Fruit fly (Drosophila melanogaster): Measurements from ENCODE around the gene Rtel1.

The Rtel1 gene

dm6 chrX:5764001-5764892 lies 16.7 kb downstream of the Rtel1 start, which contains the start of the genes MAPk-Ak2 and CG42699 (continued):
- TF ChIP-seq mam (GFP tag; optimal IDR thresholded peaks at IDR 0.05): peak; percentile 43
- TF ChIP-seq PHDP (tag; optimal IDR thresholded peaks at IDR 0.05): peak; percentile 79
- TF ChIP-seq ken (GFP tag; IDR thresholded peaks at IDR 0.05): no peak
- peak; percentile 7; the same call in 1 of the 2 replicates for TF ChIP-seq CG4730 (GFP tag; IDR thresholded peaks at IDR 0.05)
- peak; percentile 58 for TF ChIP-seq zen (tag; optimal IDR thresholded peaks at IDR 0.05)
- peak; percentile 75 for TF ChIP-seq CG15269 (tag; optimal IDR thresholded peaks at IDR 0.05)
- peak; percentile 67 for TF ChIP-seq lilli (GFP tag; optimal IDR thresholded peaks at IDR 0.05)
- TF ChIP-seq ham (GFP tag; IDR thresholded peaks at IDR 0.05): no peak
- peak; percentile 83 for TF ChIP-seq eyg (GFP tag; optimal IDR thresholded peaks at IDR 0.05)
- TF ChIP-seq Gsc (GFP tag; IDR thresholded peaks at IDR 0.05): no peak
- peak; percentile 62 for TF ChIP-seq Camta (GFP tag; optimal IDR thresholded peaks at IDR 0.05)
- peak; percentile 90 for TF ChIP-seq ci (GFP tag; IDR thresholded peaks at IDR 0.05)
- TF ChIP-seq CG16779 (GFP tag; IDR thresholded peaks at IDR 0.05): peak; percentile 36; the same call in 1 of the 2 replicates
- TF ChIP-seq ro (GFP tag; IDR thresholded peaks at IDR 0.05): no peak
- peak; percentile 48 for TF ChIP-seq vfl (GFP tag; optimal IDR thresholded peaks at IDR 0.05)
- TF ChIP-seq sim (GFP tag; IDR thresholded peaks at IDR 0.05): peak; percentile 69; the same call in 1 of the 2 replicates
- no peak for TF ChIP-seq CG6272 (GFP tag; IDR thresholded peaks at IDR 0.05)
- peak; percentile 64 for TF ChIP-seq pnt (GFP tag; optimal IDR thresholded peaks at IDR 0.05)
- TF ChIP-seq BEAF-32 (GFP tag; optimal IDR thresholded peaks at IDR 0.05): peak; percentile 64
- TF ChIP-seq row (GFP tag; IDR thresholded peaks at IDR 0.05): peak; percentile 54
- TF ChIP-seq org-1 (GFP tag; optimal IDR thresholded peaks at IDR 0.05): peak; percentile 67
- peak; percentile 14 for TF ChIP-seq CG17802 (tag; optimal IDR thresholded peaks at IDR 0.05)
- TF ChIP-seq luna (GFP tag; optimal IDR thresholded peaks at IDR 0.05): peak; percentile 67
- peak; percentile 25 for TF ChIP-seq Hsf (GFP tag; optimal IDR thresholded peaks at IDR 0.05)
- TF ChIP-seq CG12104 (GFP tag; optimal IDR thresholded peaks at IDR 0.05): peak; percentile 75
- TF ChIP-seq dimm (GFP tag; IDR thresholded peaks at IDR 0.05): no peak
- TF ChIP-seq CG12744 (GFP tag; optimal IDR thresholded peaks at IDR 0.05): peak; percentile 78
- TF ChIP-seq CG7556 (GFP tag; optimal IDR thresholded peaks at IDR 0.05): peak; percentile 80
- TF ChIP-seq CG9817 (tag; optimal IDR thresholded peaks at IDR 0.05): peak; percentile 47
- TF ChIP-seq Chrac-16 (GFP tag; optimal IDR thresholded peaks at IDR 0.05): no peak
- TF ChIP-seq prd (optimal IDR thresholded peaks at IDR 0.05): no peak
- peak; percentile 48; the same call in 2 of the 3 replicates for TF ChIP-seq prd (GFP tag; IDR thresholded peaks at IDR 0.05)
- peak; percentile 76 for TF ChIP-seq CG3281 (GFP tag; optimal IDR thresholded peaks at IDR 0.05)
- peak in 1 of 3 experiments; percentile 82 for TF ChIP-seq Stat92E (GFP tag; optimal IDR thresholded peaks at IDR 0.05)
- TF ChIP-seq lab (GFP tag; optimal IDR thresholded peaks at IDR 0.05): peak; percentile 92
- peak; percentile 50 for TF ChIP-seq slou (GFP tag; optimal IDR thresholded peaks at IDR 0.05)
- TF ChIP-seq sc (optimal IDR thresholded peaks at IDR 0.05): no peak
- TF ChIP-seq sc (GFP tag; optimal IDR thresholded peaks at IDR 0.05): peak; percentile 69
- peak; percentile 63 for TF ChIP-seq stwl (tag; optimal IDR thresholded peaks at IDR 0.05)
- TF ChIP-seq gsb-n (tag; optimal IDR thresholded peaks at IDR 0.05): peak; percentile 69
- peak; percentile 57 for TF ChIP-seq trh (GFP tag; optimal IDR thresholded peaks at IDR 0.05)
- TF ChIP-seq CG3995 (GFP tag; optimal IDR thresholded peaks at IDR 0.05): peak; percentile 77
- peak; percentile 92 for TF ChIP-seq CG9437 (GFP tag; optimal IDR thresholded peaks at IDR 0.05)
- peak; percentile 71 for TF ChIP-seq Max (GFP tag; optimal IDR thresholded peaks at IDR 0.05)
- TF ChIP-seq CG32532 (GFP tag; IDR thresholded peaks at IDR 0.05): peak; percentile 55
- peak; percentile 82 for TF ChIP-seq Fer3 (tag; optimal IDR thresholded peaks at IDR 0.05)
- peak; percentile 36 for TF ChIP-seq D19B (GFP tag; optimal IDR thresholded peaks at IDR 0.05)
- peak; percentile 45; the same call in 1 of the 2 replicates for TF ChIP-seq CG31441 (GFP tag; IDR thresholded peaks at IDR 0.05)
- peak; percentile 80 for TF ChIP-seq CG1792 (GFP tag; optimal IDR thresholded peaks at IDR 0.05)

Measured in whole organism, embryonic.